Worm (Caenorhabditis elegans) whole organism, mixed stage, embryonic: ENCODE results near the gene T10B5.8.

Experiments used
- nhr-12 ChIP-seq: fragments of 150-350 bp; optimal IDR thresholded peaks from 2 replicates; lab custom pipeline; 2014; ENCODE audit warnings: missing biosample characterization, missing genetic modification characterization
- nhr-237 ChIP-seq: fragments of 150-350 bp; optimal IDR thresholded peaks from 2 replicates; lab custom pipeline; 2014; ENCODE audit warnings: missing biosample characterization, missing genetic modification characterization
- nhr-28 ChIP-seq: fragments of 150-350 bp; optimal IDR thresholded peaks from 2 replicates; lab custom pipeline; 2014; ENCODE audit warnings: missing biosample characterization, missing genetic modification characterization
- sem-2 ChIP-seq: fragments of 200-800 bp; sonication (Bioruptor generic); optimal IDR thresholded peaks from 2 replicates; lab custom pipeline; 2018; ENCODE audit warnings: mild to moderate bottlenecking, missing genetic modification characterization, missing compliant biosample characterization
- snpc-4 ChIP-seq: fragments of 150-350 bp; optimal IDR thresholded peaks from 2 replicates; lab custom pipeline; 2014; ENCODE audit warnings: missing biosample characterization, missing genetic modification characterization
- unc-62 ChIP-seq: fragments of 150-350 bp; optimal IDR thresholded peaks from 2 replicates; lab custom pipeline; 2014; ENCODE audit warnings: missing biosample characterization, missing genetic modification reagents, missing genetic modification characterization

DNA sequence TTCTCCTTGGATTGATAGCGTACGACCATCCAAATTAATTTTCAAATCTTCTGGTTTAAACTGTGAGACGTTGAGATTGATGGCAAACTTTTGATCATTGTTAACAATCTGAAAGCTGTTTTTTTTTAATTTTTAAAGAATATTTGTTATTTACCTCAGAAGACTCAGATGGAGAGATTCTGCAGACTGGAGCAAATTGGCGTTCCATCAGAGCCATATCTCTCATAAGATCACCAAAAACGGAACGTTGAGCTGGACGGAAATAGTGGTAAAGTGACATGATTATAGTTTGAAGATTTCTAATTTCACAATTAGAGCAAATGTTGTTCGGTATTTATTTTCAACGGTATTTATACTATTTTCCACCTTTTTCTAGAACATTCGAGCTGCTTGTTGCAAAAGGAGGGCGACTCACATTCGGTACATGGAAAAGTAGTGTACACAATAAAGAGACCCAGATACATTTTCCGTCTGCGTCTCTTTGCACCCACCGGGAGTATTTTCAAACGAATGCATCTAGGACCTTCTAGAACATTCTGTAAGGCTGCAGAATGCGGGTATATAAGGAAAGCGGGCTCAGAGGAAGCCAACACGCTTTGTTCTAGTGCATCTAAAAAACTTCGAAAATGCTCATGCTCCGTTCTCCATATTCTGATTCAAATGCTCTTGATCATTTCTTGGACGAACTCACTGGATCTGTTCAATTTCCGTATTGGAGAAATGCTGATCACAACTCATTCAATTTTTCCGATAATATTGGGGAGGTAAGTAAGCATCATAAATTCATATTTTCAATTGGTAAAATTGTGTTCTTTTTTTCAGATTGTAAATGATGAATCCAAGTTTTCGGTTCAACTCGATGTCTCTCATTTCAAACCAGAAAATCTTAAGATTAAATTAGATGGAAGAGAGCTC is 36.9 kb upstream of the T10B5.8 start, which contains the start of the genes hsp-16.2 and hsp-16.41:
- TF ChIP-seq snpc-4 (no peak), unc-62 (GFP tag; lab: Kevin White, UChicago) (no peak), sem-2 (GFP tag; lab: Kevin White, UChicago) (no peak), nhr-12 (tag; lab: Kevin White, UChicago) (no peak), nhr-28 (no peak), nhr-237 (tag; lab: Kevin White, UChicago) (no peak)
